Fruit fly (Drosophila melanogaster): Measurements from ENCODE around the gene Polr2B.
A peak's percentile ranks its signal among the peaks of the same experiment; 100 is the strongest.

The Polr2B gene

DNA sequence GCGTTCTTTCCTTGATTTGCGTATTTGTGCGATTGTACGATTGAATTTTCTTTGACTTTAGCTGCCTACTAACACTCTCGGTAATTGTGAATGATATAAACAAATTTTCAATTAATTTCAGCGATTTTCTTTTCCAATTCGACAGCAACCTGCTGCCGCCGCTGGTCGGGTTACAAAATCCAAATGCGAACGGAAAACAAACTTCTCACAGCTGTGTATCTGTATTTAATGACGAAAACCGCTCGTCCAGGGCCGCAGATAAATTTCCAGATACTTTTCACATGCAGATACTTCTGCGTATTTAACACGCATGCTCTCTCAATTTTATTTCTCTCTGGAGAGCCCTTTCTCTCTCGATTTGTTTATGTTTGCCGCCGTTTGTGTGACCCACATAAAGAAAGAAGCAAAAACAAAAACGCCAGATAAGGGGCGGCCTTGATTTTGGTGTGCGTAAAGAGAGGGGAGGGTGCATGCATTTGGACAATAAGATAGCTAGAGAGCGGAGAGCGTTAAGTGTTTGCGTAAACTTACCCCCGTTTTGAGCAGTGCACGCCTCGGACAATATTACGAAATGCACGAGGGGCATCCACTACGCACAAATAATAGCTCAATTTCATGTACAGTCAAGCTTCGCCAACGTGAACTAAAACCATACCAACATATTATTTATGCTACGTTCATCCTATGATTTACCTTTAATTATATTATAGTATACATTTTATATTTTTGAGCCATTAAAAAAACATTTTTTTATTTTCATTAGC is 17.3 kb upstream of the Polr2B start, which contains the start of gene CG12402 (continued):
- no peak for TF ChIP-seq CG42726 (GFP tag; IDR thresholded peaks at IDR 0.05; ENCODE audit: partially characterized antibody)
- TF ChIP-seq CG14441 (GFP tag; IDR thresholded peaks at IDR 0.05): peak; percentile 89
- peak; percentile 71 for TF ChIP-seq CG15011 (GFP tag; optimal IDR thresholded peaks at IDR 0.05)
- TF ChIP-seq CG7357 (GFP tag; IDR thresholded peaks at IDR 0.05): peak; percentile 73; the same call in 2 of the 3 replicates
- TF ChIP-seq CG15269 (tag; optimal IDR thresholded peaks at IDR 0.05): peak; percentile 91
- peak; percentile 56 for TF ChIP-seq Max (GFP tag; optimal IDR thresholded peaks at IDR 0.05)
- TF ChIP-seq CG31388 (GFP tag; optimal IDR thresholded peaks at IDR 0.05): peak; percentile 55
- peak; percentile 81; the same call in 2 of the 3 replicates for TF ChIP-seq CG3726 (GFP tag; IDR thresholded peaks at IDR 0.05)
- peak; percentile 63 for TF ChIP-seq CG30431 (GFP tag; optimal IDR thresholded peaks at IDR 0.05)
- TF ChIP-seq CG6765 (GFP tag; optimal IDR thresholded peaks at IDR 0.05): peak; percentile 46
- TF ChIP-seq Ets97D (GFP tag; optimal IDR thresholded peaks at IDR 0.05): no peak
- no peak for TF ChIP-seq CG33213 (GFP tag; optimal IDR thresholded peaks at IDR 0.05)
- TF ChIP-seq cad (GFP tag; optimal IDR thresholded peaks at IDR 0.05): no peak
- TF ChIP-seq CG10462 (GFP tag; optimal IDR thresholded peaks at IDR 0.05): peak; percentile 62
- peak; percentile 70 for TF ChIP-seq mirr (GFP tag; optimal IDR thresholded peaks at IDR 0.05)
- peak; percentile 26 for TF ChIP-seq en (GFP tag; optimal IDR thresholded peaks at IDR 0.05)
- peak; percentile 72 for TF ChIP-seq her (GFP tag; optimal IDR thresholded peaks at IDR 0.05)
- TF ChIP-seq CG7987 (GFP tag; optimal IDR thresholded peaks at IDR 0.05): peak; percentile 61
- TF ChIP-seq CG7372 (GFP tag; IDR thresholded peaks at IDR 0.05): peak; percentile 65
- peak; percentile 46; the same call in 1 of the 2 replicates for TF ChIP-seq Scr (GFP tag; IDR thresholded peaks at IDR 0.05; ENCODE audit: partially characterized antibody)
- no peak for TF ChIP-seq hb (GFP tag; IDR thresholded peaks at IDR 0.05; ENCODE audit: partially characterized antibody)
- peak; percentile 67 for TF ChIP-seq CG4360 (GFP tag; IDR thresholded peaks at IDR 0.05)
- peak; percentile 89 for TF ChIP-seq CG11695 (GFP tag; IDR thresholded peaks at IDR 0.05)
- TF ChIP-seq Doc3 (GFP tag; IDR thresholded peaks at IDR 0.05; ENCODE audit: partially characterized antibody): peak; percentile 40; the same call in 1 of the 3 replicates
- peak; percentile 72 for TF ChIP-seq CG6272 (GFP tag; IDR thresholded peaks at IDR 0.05)
- TF ChIP-seq Meics (GFP tag; optimal IDR thresholded peaks at IDR 0.05): peak; percentile 83
- peak; percentile 92 for TF ChIP-seq otp (GFP tag; IDR thresholded peaks at IDR 0.05)
- peak; percentile 48 for TF ChIP-seq Ravus (GFP tag; IDR thresholded peaks at IDR 0.05)
- TF ChIP-seq tup (GFP tag; optimal IDR thresholded peaks at IDR 0.05): peak; percentile 45
- peak; percentile 92 for TF ChIP-seq CG17328 (GFP tag; IDR thresholded peaks at IDR 0.05)
- peak; percentile 79 for TF ChIP-seq CG1603 (tag; optimal IDR thresholded peaks at IDR 0.05)
- TF ChIP-seq CoRest (tag; optimal IDR thresholded peaks at IDR 0.05): peak; percentile 85
- peak; percentile 85 for TF ChIP-seq CG18262 (tag; optimal IDR thresholded peaks at IDR 0.05)
- TF ChIP-seq dimm (GFP tag; IDR thresholded peaks at IDR 0.05): peak; percentile 51; the same call in 1 of the 2 replicates
- TF ChIP-seq CG9817 (tag; optimal IDR thresholded peaks at IDR 0.05): peak; percentile 65
- peak; percentile 9; the same call in 1 of the 2 replicates for TF ChIP-seq aop (GFP tag; IDR thresholded peaks at IDR 0.05)
- TF ChIP-seq lbe (GFP tag; optimal IDR thresholded peaks at IDR 0.05): no peak
- TF ChIP-seq slbo (GFP tag; IDR thresholded peaks at IDR 0.05): peak; percentile 80
- peak; percentile 83 for TF ChIP-seq CG10979 (tag; optimal IDR thresholded peaks at IDR 0.05)
- TF ChIP-seq nerfin-2 (GFP tag; IDR thresholded peaks at IDR 0.05; ENCODE audit: partially characterized antibody): no peak
- peak; percentile 84 for TF ChIP-seq CG2875 (GFP tag; optimal IDR thresholded peaks at IDR 0.05)
- peak; percentile 68 for TF ChIP-seq CG6854 (GFP tag; optimal IDR thresholded peaks at IDR 0.05)
- TF ChIP-seq CG12219 (GFP tag; optimal IDR thresholded peaks at IDR 0.05): peak; percentile 82
- peak; percentile 84 for TF ChIP-seq CG14014 (GFP tag; IDR thresholded peaks at IDR 0.05)
- TF ChIP-seq Elba2 (GFP tag; optimal IDR thresholded peaks at IDR 0.05): peak; percentile 88
- TF ChIP-seq trem (tag; optimal IDR thresholded peaks at IDR 0.05): peak; percentile 63
- peak; percentile 2 for TF ChIP-seq p53 (GFP tag; optimal IDR thresholded peaks at IDR 0.05)
- TF ChIP-seq CG8290 (GFP tag; optimal IDR thresholded peaks at IDR 0.05): peak; percentile 82
- peak; percentile 53 to 90 for TF ChIP-seq CG8290 (tag; optimal IDR thresholded peaks at IDR 0.05)

Data from whole organism, embryonic.